Worm (Caenorhabditis elegans): Measurements from ENCODE around the gene npp-19.
A peak's percentile ranks its signal among the peaks of the same experiment; 100 is the strongest.

Gene npp-19

DNA sequence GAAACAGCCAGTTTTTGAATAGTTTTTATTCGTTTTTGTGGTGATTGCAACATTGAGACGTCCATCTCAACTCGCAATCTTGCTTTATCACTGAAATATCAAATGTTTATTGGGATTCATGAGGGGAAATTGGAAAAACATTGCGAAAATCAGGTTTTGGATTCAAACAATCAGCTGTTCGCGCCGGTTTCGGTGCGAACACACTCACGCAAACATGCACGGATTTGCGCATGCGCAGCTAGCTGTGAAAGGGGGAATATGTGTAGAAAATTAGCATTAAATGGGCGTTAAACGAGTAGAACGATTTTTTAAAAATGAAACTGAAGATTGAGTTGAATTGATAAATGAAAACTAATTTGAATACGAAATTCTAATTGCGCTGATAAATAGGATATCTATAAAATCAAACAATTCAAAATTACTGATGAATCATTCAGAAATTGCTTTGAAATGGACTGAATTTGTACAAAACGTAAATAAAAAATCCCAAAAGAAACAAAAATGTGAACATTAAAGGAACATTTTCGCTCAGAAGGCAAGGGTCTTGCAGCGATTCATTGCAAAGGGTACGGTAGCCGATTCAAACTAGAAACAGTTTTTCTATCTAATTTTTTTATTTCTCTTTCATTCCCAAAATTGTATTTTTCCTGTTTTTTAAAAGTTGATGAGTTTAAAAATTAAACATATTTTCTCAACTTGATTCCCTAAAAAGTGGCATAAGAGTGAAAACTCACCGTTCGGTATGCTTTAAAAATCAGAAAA is 14.9 kb downstream of the npp-19 start, which contains the start of gene ect-2:
TSS of gene ect-2 (minus strand) at position 762 of the 762 bp plus-strand sequence.
- TF ChIP-seq xnd-1 (tag; optimal IDR thresholded peaks at IDR 0.05) (peak; percentile 73), Y67H2A.10 (GFP tag; conservative IDR thresholded peaks at IDR 0.05) (no peak), nhr-120 (GFP tag; IDR thresholded peaks at IDR 0.05) (no peak), tbp1 (GFP tag; optimal IDR thresholded peaks at IDR 0.05) (no peak), ceh-91 (GFP tag; IDR thresholded peaks at IDR 0.05) (0 out of 2 replicates have a peak, but pooled peaks have one; percentile 34), bed-2 (GFP tag; IDR thresholded peaks at IDR 0.05) (no peak), nhr-80 (tag; optimal IDR thresholded peaks at IDR 0.05) (no peak), snpc-3.4 (tag; optimal IDR thresholded peaks at IDR 0.05) (no peak), snpc-1.1 (tag; optimal IDR thresholded peaks at IDR 0.05; ENCODE audit: insufficient read depth) (no peak), attf-6 (GFP tag; IDR thresholded peaks at IDR 0.05) (no peak), lsl-1 (GFP tag; optimal IDR thresholded peaks at IDR 0.05) (peak; percentile 93), B0019.2 (GFP tag; conservative IDR thresholded peaks at IDR 0.05) (no peak), nhr-27 (tag; optimal IDR thresholded peaks at IDR 0.05) (no peak), madf-8 (GFP tag; conservative IDR thresholded peaks at IDR 0.05) (peak; percentile 77), zfh-2 (GFP tag; conservative IDR thresholded peaks at IDR 0.05) (no peak), ztf-25 (GFP tag; IDR thresholded peaks at IDR 0.05) (no peak), fkh-3 (tag; optimal IDR thresholded peaks at IDR 0.05) (no peak), Y56A3A.18 (GFP tag; IDR thresholded peaks at IDR 0.05) (no peak), zim-3 (tag; optimal IDR thresholded peaks at IDR 0.05) (no peak), dpl-1 (GFP tag; optimal IDR thresholded peaks at IDR 0.05) (peak; percentile 50), ztf-3 (GFP tag; optimal IDR thresholded peaks at IDR 0.05) (no peak), lir-1 (GFP tag; conservative IDR thresholded peaks at IDR 0.05) (no peak), dpff-1 (tag; optimal IDR thresholded peaks at IDR 0.05) (no peak), Y53F4B.3 (GFP tag; IDR thresholded peaks at IDR 0.05) (no peak), hsf-1 (GFP tag; IDR thresholded peaks at IDR 0.05) (no peak), ztf-26 (tag; optimal IDR thresholded peaks at IDR 0.05) (no peak), B0336.3 (GFP tag; IDR thresholded peaks at IDR 0.05) (no peak), nfyb-1 (GFP tag; IDR thresholded peaks at IDR 0.05) (no peak), lsy-27 (tag; optimal IDR thresholded peaks at IDR 0.05; ENCODE audit: borderline replicate concordance, insufficient read depth) (no peak), nhr-90 (tag; optimal IDR thresholded peaks at IDR 0.05) (no peak), lin-26 (GFP tag; IDR thresholded peaks at IDR 0.05) (no peak), ceh-58 (GFP tag; IDR thresholded peaks at IDR 0.05) (no peak), ets-4 (GFP tag; optimal IDR thresholded peaks at IDR 0.05) (no peak), him-1 (tag; optimal IDR thresholded peaks at IDR 0.05) (peak; percentile 23), akir-1 (GFP tag; optimal IDR thresholded peaks at IDR 0.05) (no peak), K12H6.12 (tag; optimal IDR thresholded peaks at IDR 0.05) (no peak), gei-17 (GFP tag; optimal IDR thresholded peaks at IDR 0.05) (no peak), aptf-3 (GFP tag; IDR thresholded peaks at IDR 0.05) (no peak), ztf-18 (tag; optimal IDR thresholded peaks at IDR 0.05) (no peak), F52B5.7 (tag; optimal IDR thresholded peaks at IDR 0.05) (no peak), pha-4 (tag; optimal IDR thresholded peaks at IDR 0.05) (no peak), ekl-4 (GFP tag; IDR thresholded peaks at IDR 0.05) (no peak), F57A8.1 (GFP tag; optimal IDR thresholded peaks at IDR 0.05) (no peak), sea-2 (GFP tag; IDR thresholded peaks at IDR 0.05) (no peak), dox-1 (GFP tag; IDR thresholded peaks at IDR 0.05) (no peak), hlh-26 (GFP tag; conservative IDR thresholded peaks at IDR 0.05) (no peak), T07F8.4 (tag; optimal IDR thresholded peaks at IDR 0.05) (no peak), lag-1 (GFP tag; IDR thresholded peaks at IDR 0.05) (no peak)

Data from whole organism, young adult.